Fruit fly (Drosophila melanogaster): Measurements from ENCODE around the gene CG45101.
A peak's percentile ranks its signal among the peaks of the same experiment; 100 is the strongest.

The CG45101 gene

DNA sequence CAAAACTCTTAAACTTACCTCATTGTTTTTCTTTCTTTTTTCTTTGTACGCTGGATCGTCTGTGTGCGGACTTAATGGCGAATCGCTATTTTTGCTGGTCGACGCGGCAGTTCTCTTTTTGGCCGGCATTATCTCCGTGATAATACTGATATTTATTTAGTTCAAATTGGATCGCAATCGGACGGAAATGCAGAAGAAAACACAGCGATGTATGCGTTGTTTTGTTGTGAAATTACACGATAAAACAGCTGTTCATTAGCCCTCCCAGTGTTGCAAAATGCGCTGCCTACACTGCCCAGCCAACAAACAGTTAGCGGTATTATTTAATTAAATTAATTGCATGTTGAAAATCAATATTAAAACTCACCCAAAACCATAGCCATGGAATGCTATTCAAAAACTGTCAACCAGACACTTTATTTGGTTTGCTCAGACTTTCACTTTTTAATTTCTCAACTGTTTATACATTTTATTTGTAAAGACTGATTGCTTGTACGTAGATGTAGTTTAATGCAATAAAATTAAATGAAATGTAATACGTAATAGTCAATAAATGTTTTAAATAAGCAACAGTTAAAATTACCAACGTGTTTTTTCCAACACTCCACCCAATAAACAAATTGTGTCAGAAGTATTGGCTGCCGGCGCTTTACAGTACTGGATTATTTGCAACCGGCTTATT is 33.3 kb downstream of the CG45101 start, which contains the start of the genes Irbp18 and APP-BP1 (continued):
- peak; percentile 87 for TF ChIP-seq p53 (GFP tag; optimal IDR thresholded peaks at IDR 0.05)
- TF ChIP-seq dysf (GFP tag; IDR thresholded peaks at IDR 0.05) = peak; percentile 88
- TF ChIP-seq CG14710 (tag; optimal IDR thresholded peaks at IDR 0.05) = peak; percentile 94
- peak; percentile 96 for TF ChIP-seq CG4424 (GFP tag; optimal IDR thresholded peaks at IDR 0.05)
- TF ChIP-seq Sox102F (GFP tag; optimal IDR thresholded peaks at IDR 0.05) = peak; percentile 93
- peak; percentile 96 for TF ChIP-seq mam (GFP tag; optimal IDR thresholded peaks at IDR 0.05)
- peak; percentile 95 for TF ChIP-seq ind (GFP tag; optimal IDR thresholded peaks at IDR 0.05)
- TF ChIP-seq CG12219 (GFP tag; optimal IDR thresholded peaks at IDR 0.05) = peak; percentile 91
- TF ChIP-seq tup (GFP tag; optimal IDR thresholded peaks at IDR 0.05) = peak; percentile 92
- TF ChIP-seq Xrp1 (GFP tag; IDR thresholded peaks at IDR 0.05) = peak; percentile 93
- no peak for TF ChIP-seq hth (optimal IDR thresholded peaks at IDR 0.05)
- peak; percentile 88 for TF ChIP-seq YL-1 (GFP tag; optimal IDR thresholded peaks at IDR 0.05)
- peak; percentile 47 for TF ChIP-seq CG17912 (GFP tag; optimal IDR thresholded peaks at IDR 0.05)
- TF ChIP-seq Taf1 (GFP tag; IDR thresholded peaks at IDR 0.05) = peak; percentile 67
- TF ChIP-seq tx (GFP tag; optimal IDR thresholded peaks at IDR 0.05) = peak; percentile 92
- TF ChIP-seq chm (GFP tag; IDR thresholded peaks at IDR 0.05) = peak; percentile 79
- TF ChIP-seq knrl (GFP tag; IDR thresholded peaks at IDR 0.05; ENCODE audit: partially characterized antibody) = no peak
- TF ChIP-seq maf-S (GFP tag; optimal IDR thresholded peaks at IDR 0.05) = peak; percentile 94
- TF ChIP-seq CG10274 (GFP tag; optimal IDR thresholded peaks at IDR 0.05) = peak; percentile 78
- peak; percentile 74 for TF ChIP-seq CG14050 (GFP tag; IDR thresholded peaks at IDR 0.05)
- no peak for TF ChIP-seq Trl (optimal IDR thresholded peaks at IDR 0.05)
- TF ChIP-seq Trl (GFP tag; optimal IDR thresholded peaks at IDR 0.05) = peak; percentile 92
- TF ChIP-seq lov (optimal IDR thresholded peaks at IDR 0.05) = no peak
- peak; percentile 49; the same call in 1 of the 3 replicates for TF ChIP-seq lov (GFP tag; IDR thresholded peaks at IDR 0.05)
- TF ChIP-seq Hr78 (GFP tag; optimal IDR thresholded peaks at IDR 0.05) = peak in 1 of 2 experiments; percentile 54
- TF ChIP-seq sqz (GFP tag; optimal IDR thresholded peaks at IDR 0.05) = peak; percentile 78
- TF ChIP-seq luna (GFP tag; optimal IDR thresholded peaks at IDR 0.05) = peak; percentile 91
- TF ChIP-seq Ets97D (GFP tag; optimal IDR thresholded peaks at IDR 0.05) = peak; percentile 91
- peak; percentile 95 for TF ChIP-seq CG4854 (GFP tag; optimal IDR thresholded peaks at IDR 0.05)
- TF ChIP-seq CG9727 (GFP tag; optimal IDR thresholded peaks at IDR 0.05) = peak; percentile 96
- TF ChIP-seq zen (tag; optimal IDR thresholded peaks at IDR 0.05) = peak; percentile 85
- TF ChIP-seq E2f2 (GFP tag; IDR thresholded peaks at IDR 0.05) = peak; percentile 63
- peak; percentile 92 for TF ChIP-seq lbe (GFP tag; optimal IDR thresholded peaks at IDR 0.05)
- peak; percentile 92 for TF ChIP-seq CG11504 (tag; optimal IDR thresholded peaks at IDR 0.05)
- peak in 1 of 2 experiments; percentile 84 for TF ChIP-seq Eip74EF (GFP tag; optimal IDR thresholded peaks at IDR 0.05)
- peak; percentile 88 for TF ChIP-seq CG11247 (GFP tag; IDR thresholded peaks at IDR 0.05)
- peak; percentile 86 for TF ChIP-seq CG9215 (GFP tag; IDR thresholded peaks at IDR 0.05)
- peak; percentile 83 for TF ChIP-seq ATbp (GFP tag; optimal IDR thresholded peaks at IDR 0.05)
- peak; percentile 96 for TF ChIP-seq CG13775 (GFP tag; optimal IDR thresholded peaks at IDR 0.05)
- no peak for TF ChIP-seq bowl (GFP tag; IDR thresholded peaks at IDR 0.05)
- 0 out of 3 replicates have a peak, but pooled peaks have one; percentile 27 for TF ChIP-seq z (GFP tag; IDR thresholded peaks at IDR 0.05)
- TF ChIP-seq CG33213 (GFP tag; optimal IDR thresholded peaks at IDR 0.05) = peak; percentile 88
- TF ChIP-seq tna (GFP tag; IDR thresholded peaks at IDR 0.05; ENCODE audit: partially characterized antibody) = no peak
- peak; percentile 94 for TF ChIP-seq Fer1 (GFP tag; optimal IDR thresholded peaks at IDR 0.05)
- no peak for TF ChIP-seq fru (optimal IDR thresholded peaks at IDR 0.05)
- TF ChIP-seq usp (GFP tag; optimal IDR thresholded peaks at IDR 0.05) = no peak
- TF ChIP-seq Dp (GFP tag; optimal IDR thresholded peaks at IDR 0.05) = peak; percentile 32
- peak; percentile 69 for TF ChIP-seq Hey (tag; optimal IDR thresholded peaks at IDR 0.05)
- TF ChIP-seq Dad (GFP tag; optimal IDR thresholded peaks at IDR 0.05) = peak; percentile 94
- TF ChIP-seq inv (GFP tag; IDR thresholded peaks at IDR 0.05; ENCODE audit: partially characterized antibody) = no peak
- TF ChIP-seq CG6175 (GFP tag; IDR thresholded peaks at IDR 0.05) = peak; percentile 61; the same call in 1 of the 3 replicates

All from whole organism, embryonic.